Worm (Caenorhabditis elegans) whole organism, late embryonic: Measurements from ENCODE around the gene set-20.

Experiments
- ama-1 ChIP-seq: fragments of 150-350 bp; optimal IDR thresholded peaks from 2 replicates; lab custom pipeline; 2014
- ceh-2 ChIP-seq: sonication (generic microtip); optimal IDR thresholded peaks from 2 replicates; lab custom pipeline; 2016; ENCODE audit warnings: missing genotype, missing genetic modification characterization, missing compliant biosample characterization
- ceh-48 ChIP-seq: sonication (generic microtip); optimal IDR thresholded peaks from 2 replicates; lab custom pipeline; 2016; ENCODE audit warnings: missing genetic modification characterization, inconsistent platforms, missing compliant biosample characterization
- fkh-10 ChIP-seq: fragments of 150-350 bp; optimal IDR thresholded peaks from 2 replicates; lab custom pipeline; 2014; ENCODE audit warnings: missing biosample characterization, missing genetic modification reagents, missing genetic modification characterization
- lim-6 ChIP-seq: sonication (generic microtip); optimal IDR thresholded peaks from 2 replicates; lab custom pipeline; 2016; ENCODE audit warnings: missing genetic modification characterization, missing compliant biosample characterization
- nfya-1 ChIP-seq: sonication (generic microtip); optimal IDR thresholded peaks from 2 replicates; lab custom pipeline; 2017; ENCODE audit warnings: missing genetic modification characterization, mild to moderate bottlenecking, missing compliant biosample characterization, antibody characterized with exemption, moderate library complexity
- nhr-11 ChIP-seq: fragments of 150-350 bp; optimal IDR thresholded peaks from 2 replicates; lab custom pipeline; 2014; ENCODE audit warnings: missing biosample characterization, missing genetic modification characterization
- pag-3 ChIP-seq: sonication (generic microtip); optimal IDR thresholded peaks from 2 replicates; lab custom pipeline; 2016; ENCODE audit warnings: missing compliant biosample characterization, missing genetic modification characterization, borderline replicate concordance
- pha-4 ChIP-seq: fragments of 150-350 bp; optimal IDR thresholded peaks from 2 replicates; lab custom pipeline; 2018; ENCODE audit warnings: missing biosample characterization, missing genetic modification reagents, missing genetic modification characterization
- rnt-1 ChIP-seq: sonication (generic microtip); optimal IDR thresholded peaks from 2 replicates; lab custom pipeline; 2016; ENCODE audit warnings: missing genetic modification characterization, missing compliant biosample characterization
- sox-4 ChIP-seq: sonication (generic microtip); optimal IDR thresholded peaks from 2 replicates; lab custom pipeline; 2017; ENCODE audit warnings: mild to moderate bottlenecking, missing genetic modification characterization, inconsistent platforms, missing compliant biosample characterization
- unc-55 ChIP-seq: sonication (generic microtip); optimal IDR thresholded peaks from 2 replicates; lab custom pipeline; 2017; ENCODE audit warnings: missing biosample characterization, missing genetic modification reagents, missing genetic modification characterization

- TF ChIP-seq pag-3 (tag; lab: Kevin White, UChicago) (no peak), ceh-2 (tag; lab: Kevin White, UChicago) (no peak), lim-6 (no peak), rnt-1 (tag; lab: Kevin White, UChicago) (no peak), ceh-48 (no peak), unc-55 (GFP tag; lab: Kevin White, UChicago) (no peak), nhr-11 (tag; lab: Kevin White, UChicago) (no peak), sox-4 (tag; lab: Kevin White, UChicago) (no peak), pha-4 (tag; lab: Kevin White, UChicago) (no peak), fkh-10 (GFP tag; lab: Kevin White, UChicago) (no peak), ama-1 (no peak), nfya-1 (tag; lab: Kevin White, UChicago) (no peak)
These were observed 26.3 kb downstream of the set-20 start, which contains the start of gene T22B7.22 for ce11 chrX:5659614-5660013.
